Fruit fly (Drosophila melanogaster) whole organism, pupa: Measurements from ENCODE around the gene Ranbp21.

Experiments
- CG10348 ChIP-seq: fragments of 200-800 bp; sonication (Bioruptor generic); IDR thresholded peaks from 2 replicates; pipeline ENCODE4 v1.3.6; 2022; ENCODE audit warnings: missing biosample characterization, missing genetic modification characterization
- CG12605 ChIP-seq: fragments of 200-800 bp; sonication (Bioruptor generic); IDR thresholded peaks from 2 replicates; pipeline ENCODE4 v1.3.6; 2022; ENCODE audit warnings: missing biosample characterization, missing genetic modification characterization
- CG13204 ChIP-seq: fragments of 200-800 bp; sonication (Bioruptor generic); optimal IDR thresholded peaks from 2 replicates; lab custom pipeline; 2018; ENCODE audit warnings: missing biosample characterization, mild to moderate bottlenecking, missing genetic modification characterization, moderate library complexity
- CG14655 ChIP-seq: fragments of 200-800 bp; sonication (Bioruptor generic); optimal IDR thresholded peaks from 3 replicates; lab custom pipeline; 2017; ENCODE audit warnings: mild to moderate bottlenecking, missing biosample characterization, missing genetic modification reagents, missing genetic modification characterization
- CG15710 ChIP-seq: fragments of 200-800 bp; sonication (Bioruptor generic); optimal IDR thresholded peaks from 2 replicates; lab custom pipeline; 2018; ENCODE audit warnings: missing biosample characterization, mild to moderate bottlenecking, missing genetic modification characterization, moderate library complexity
- CG17806 ChIP-seq: fragments of 200-800 bp; sonication (Bioruptor generic); optimal IDR thresholded peaks from 2 replicates; lab custom pipeline; 2018; ENCODE audit warnings: missing biosample characterization, mild to moderate bottlenecking, missing genetic modification characterization, moderate library complexity
- CG32121 ChIP-seq: fragments of 200-800 bp; sonication (Bioruptor generic); IDR thresholded peaks from 2 replicates; pipeline ENCODE4 v1.3.6; 2022; ENCODE audit warnings: missing biosample characterization, missing genetic modification characterization
- CG34367 ChIP-seq: fragments of 200-800 bp; sonication (Bioruptor generic); optimal IDR thresholded peaks from 2 replicates; lab custom pipeline; 2018; ENCODE audit warnings: missing biosample characterization, mild to moderate bottlenecking, missing genetic modification characterization
- CG4496 ChIP-seq: fragments of 200-800 bp; sonication (Bioruptor generic); IDR thresholded peaks from 3 replicates; pipeline ENCODE4 v1.3.6; 2022; ENCODE audit warnings: missing biosample characterization, missing genetic modification characterization
- CG8159 ChIP-seq: fragments of 200-800 bp; sonication (Bioruptor generic); optimal IDR thresholded peaks from 3 replicates; lab custom pipeline; 2018; ENCODE audit warnings: missing biosample characterization, mild to moderate bottlenecking, missing genetic modification characterization, moderate library complexity
- CG8301 ChIP-seq: fragments of 200-800 bp; sonication (Bioruptor generic); optimal IDR thresholded peaks from 2 replicates; lab custom pipeline; 2018; ENCODE audit warnings: missing biosample characterization, mild to moderate bottlenecking, missing genetic modification characterization
- CG9948 ChIP-seq: fragments of 200-800 bp; sonication (Bioruptor generic); optimal IDR thresholded peaks from 2 replicates; lab custom pipeline; 2018; ENCODE audit warnings: missing biosample characterization, mild to moderate bottlenecking, missing genetic modification characterization, moderate library complexity
- D1 ChIP-seq: fragments of 200-800 bp; sonication (Bioruptor generic); optimal IDR thresholded peaks from 2 replicates; lab custom pipeline; 2018; ENCODE audit warnings: missing biosample characterization, mild to moderate bottlenecking, missing genetic modification characterization, moderate library complexity
- EcR ChIP-seq: fragments of 200-800 bp; sonication (Bioruptor generic); optimal IDR thresholded peaks from 3 replicates; lab custom pipeline; 2019; ENCODE audit warnings: missing biosample characterization, missing genetic modification characterization, mild to moderate bottlenecking, moderate library complexity, missing genetic modification reagents
- Ets98B ChIP-seq: fragments of 200-800 bp; sonication (Bioruptor generic); IDR thresholded peaks from 2 replicates; pipeline ENCODE4 v1.3.6; 2022; ENCODE audit warnings: missing biosample characterization, missing genetic modification characterization
- Pif1A ChIP-seq: fragments of 200-800 bp; sonication (Bioruptor generic); optimal IDR thresholded peaks from 3 replicates; lab custom pipeline; 2016; ENCODE audit warnings: missing biosample characterization, missing genetic modification characterization
- Pif1B ChIP-seq: fragments of 200-800 bp; sonication (Bioruptor generic); optimal IDR thresholded peaks from 3 replicates; lab custom pipeline; 2016; ENCODE audit warnings: missing biosample characterization, missing genetic modification characterization
- Snoo ChIP-seq: fragments of 200-800 bp; sonication (Bioruptor generic); optimal IDR thresholded peaks from 3 replicates; lab custom pipeline; 2017; ENCODE audit warnings: missing biosample characterization, mild to moderate bottlenecking, missing genetic modification characterization, inconsistent platforms
- fd96Ca ChIP-seq: fragments of 200-800 bp; sonication (Bioruptor generic); IDR thresholded peaks from 3 replicates; pipeline ENCODE4 v1.3.6; 2022; ENCODE audit warnings: missing biosample characterization, missing genetic modification characterization
- gl ChIP-seq: fragments of 200-800 bp; sonication (Bioruptor generic); optimal IDR thresholded peaks from 2 replicates; lab custom pipeline; 2018; ENCODE audit warnings: missing biosample characterization, mild to moderate bottlenecking, missing genetic modification characterization
- rn ChIP-seq: fragments of 200-800 bp; sonication (Bioruptor generic); IDR thresholded peaks from 2 replicates; pipeline ENCODE4 v1.3.6; 2022; ENCODE audit warnings: missing biosample characterization, missing genetic modification characterization

The Ranbp21 gene

DNA sequence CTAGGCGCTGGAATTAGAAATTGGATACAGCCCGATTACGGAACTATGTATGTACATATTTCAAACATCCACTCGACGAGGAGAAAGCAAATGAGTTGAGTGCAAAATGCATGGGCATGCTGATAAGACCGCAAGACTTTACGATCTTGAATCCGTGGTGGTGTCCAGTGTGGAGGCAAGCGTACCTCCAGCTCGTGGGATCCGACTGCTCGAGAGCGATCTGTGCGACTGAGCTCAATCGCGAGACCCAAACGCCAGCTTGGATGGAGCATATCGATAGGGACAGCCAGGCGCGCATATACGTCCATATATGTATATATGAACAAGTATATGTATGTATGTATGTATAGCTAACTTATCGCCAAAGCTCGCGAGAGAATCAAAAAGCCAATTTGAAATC, 23.6 kb upstream of the Ranbp21 start, which contains the start of gene et:
et (minus strand) TSS at position 230 of the 400 bp plus-strand sequence.
- TF ChIP-seq CG9948 (tag; lab: Kevin White, UChicago) (no peak), fd96Ca (GFP tag; lab: Robert Waterston, UW) (no peak), Snoo (tag; lab: Kevin White, UChicago) (no peak), CG10348 (GFP tag; lab: Robert Waterston, UW) (no peak), CG15710 (tag; lab: Kevin White, UChicago) (no peak), gl (tag; lab: Kevin White, UChicago) (no peak), CG12605 (GFP tag; lab: Robert Waterston, UW) (no peak), CG34367 (tag; lab: Kevin White, UChicago) (no peak), CG13204 (GFP tag; lab: Kevin White, UChicago) (no peak), rn (GFP tag; lab: Robert Waterston, UW) (no peak), CG8159 (tag; lab: Kevin White, UChicago) (no peak), EcR (GFP tag; lab: Kevin White, UChicago) (no peak)

- TF ChIP-seq CG10348 (GFP tag; lab: Robert Waterston, UW) (peak; percentile 87), CG14655 (GFP tag; lab: Kevin White, UChicago) (peak; percentile 95), Pif1B (GFP tag; lab: Kevin White, UChicago) (peak; percentile 99), CG12605 (GFP tag; lab: Robert Waterston, UW) (peak; percentile 96), CG34367 (tag; lab: Kevin White, UChicago) (peak; percentile 98), CG17806 (tag; lab: Kevin White, UChicago) (peak; percentile 97), CG8301 (tag; lab: Kevin White, UChicago) (peak; percentile 93), gl (tag; lab: Kevin White, UChicago) (peak; percentile 96), fd96Ca (GFP tag; lab: Robert Waterston, UW) (peak; percentile 98), CG9948 (tag; lab: Kevin White, UChicago) (peak; percentile 96), CG32121 (GFP tag; lab: Robert Waterston, UW) (peak; percentile 94), CG15710 (tag; lab: Kevin White, UChicago) (peak; percentile 98), CG13204 (GFP tag; lab: Kevin White, UChicago) (peak; percentile 96), Pif1A (GFP tag; lab: Kevin White, UChicago) (peak; percentile 98), EcR (GFP tag; lab: Kevin White, UChicago) (peak; percentile 75), CG4496 (peak; percentile 97), Snoo (tag; lab: Kevin White, UChicago) (peak; percentile 99), Ets98B (GFP tag; lab: Robert Waterston, UW) (peak; percentile 97), CG8159 (tag; lab: Kevin White, UChicago) (peak; percentile 95), rn (GFP tag; lab: Robert Waterston, UW) (peak; percentile 92), D1 (tag; lab: Kevin White, UChicago) (no peak)
- TF ChIP-seq, all 21 proteins: peak for 20
Measured at dm6 chrX:19668405-19668804, 16.3 kb upstream of the Ranbp21 start.

DNA sequence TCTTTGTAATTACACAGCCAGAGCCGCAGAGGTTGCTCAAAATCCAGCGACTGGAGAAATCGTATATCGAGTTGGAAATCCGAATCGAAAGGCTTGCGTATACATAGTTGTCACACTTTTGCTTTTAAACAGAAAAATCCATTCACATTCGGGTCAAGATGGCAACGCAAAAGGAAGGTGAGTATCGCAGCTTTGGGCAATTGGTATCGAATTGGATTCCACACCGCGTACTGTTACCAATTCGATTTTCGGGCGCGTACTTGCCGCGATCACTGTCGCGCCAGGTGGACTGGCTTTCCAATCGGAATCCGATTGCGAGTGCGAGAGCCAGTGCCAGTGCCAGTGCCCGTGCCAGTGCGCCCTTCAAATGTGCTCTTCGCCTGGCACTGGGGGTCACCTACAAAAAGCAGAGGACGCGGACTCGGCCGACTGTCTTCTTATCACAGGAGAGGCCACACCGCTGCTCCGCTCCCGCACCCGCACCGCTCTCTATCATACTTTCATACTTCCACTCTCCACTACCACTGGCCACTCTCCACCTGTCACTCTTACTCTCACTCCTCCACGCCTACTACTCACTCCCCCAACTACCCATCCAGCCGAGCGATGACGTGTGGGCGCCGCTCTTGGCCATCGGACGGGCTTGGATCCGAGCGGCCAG, 15.5 kb upstream of the Ranbp21 start:
- no peak for TF ChIP-seq Pif1B (GFP tag; lab: Kevin White, UChicago)
- TF ChIP-seq, all 21 proteins: peak for 0

- TF ChIP-seq CG10348 (GFP tag; lab: Robert Waterston, UW) (no peak), CG14655 (GFP tag; lab: Kevin White, UChicago) (peak; percentile 52), rn (GFP tag; lab: Robert Waterston, UW) (0 out of 2 replicates have a peak, but pooled peaks have one; percentile 34), CG34367 (tag; lab: Kevin White, UChicago) (peak; percentile 29), Snoo (tag; lab: Kevin White, UChicago) (peak; percentile 40), fd96Ca (GFP tag; lab: Robert Waterston, UW) (peak; percentile 74), D1 (tag; lab: Kevin White, UChicago) (no peak), Pif1A (GFP tag; lab: Kevin White, UChicago) (peak; percentile 67), EcR (GFP tag; lab: Kevin White, UChicago) (peak; percentile 28), CG12605 (GFP tag; lab: Robert Waterston, UW) (no peak), CG13204 (GFP tag; lab: Kevin White, UChicago) (peak; percentile 95), Ets98B (GFP tag; lab: Robert Waterston, UW) (peak; percentile 72), CG9948 (tag; lab: Kevin White, UChicago) (peak; percentile 26), CG4496 (peak; percentile 75), CG15710 (tag; lab: Kevin White, UChicago) (peak; percentile 36), gl (tag; lab: Kevin White, UChicago) (no peak), CG32121 (GFP tag; lab: Robert Waterston, UW) (peak; percentile 25; the same call in 1 of the 2 replicates), Pif1B (GFP tag; lab: Kevin White, UChicago) (peak; percentile 14), CG17806 (tag; lab: Kevin White, UChicago) (peak; percentile 38), CG8301 (tag; lab: Kevin White, UChicago) (peak; percentile 36), CG8159 (tag; lab: Kevin White, UChicago) (peak; percentile 45)
Measured at dm6 chrX:19666991-19667409, 14.9 kb upstream of the Ranbp21 start, which contains the start of gene Zw. TSS of gene Zw (plus strand) at chrX:19667252.

DNA sequence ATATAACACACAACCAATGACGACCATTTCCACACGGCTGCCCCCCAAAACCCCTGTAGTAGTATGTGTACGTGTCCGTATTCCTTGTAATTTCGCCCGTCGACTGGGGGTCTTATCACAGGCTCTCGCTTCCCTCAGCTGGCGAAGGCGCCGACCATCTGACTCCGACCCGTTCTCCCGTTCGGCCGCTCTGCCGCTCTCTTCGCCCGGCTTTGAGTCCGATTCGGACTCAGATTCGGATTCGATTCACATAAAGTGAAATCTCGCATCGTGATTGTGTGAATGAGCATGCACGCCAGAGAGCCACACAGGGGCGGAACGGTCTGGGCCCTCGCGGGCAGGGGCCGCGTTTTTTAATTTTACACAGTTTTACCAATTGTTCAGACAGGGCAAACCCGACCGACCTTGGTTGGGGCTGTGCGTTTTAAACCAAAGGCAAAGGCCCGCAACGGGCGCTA, 13.6 kb upstream of the Ranbp21 start:
- TF ChIP-seq CG15710 (tag; lab: Kevin White, UChicago) (peak; percentile 15), CG8301 (tag; lab: Kevin White, UChicago) (peak; percentile 11), CG9948 (tag; lab: Kevin White, UChicago) (no peak), fd96Ca (GFP tag; lab: Robert Waterston, UW) (peak; percentile 74), gl (tag; lab: Kevin White, UChicago) (no peak), Ets98B (GFP tag; lab: Robert Waterston, UW) (peak; percentile 61; the same call in 1 of the 2 replicates), CG8159 (tag; lab: Kevin White, UChicago) (peak; percentile 32), CG13204 (GFP tag; lab: Kevin White, UChicago) (peak; percentile 77), CG10348 (GFP tag; lab: Robert Waterston, UW) (no peak), CG12605 (GFP tag; lab: Robert Waterston, UW) (peak; percentile 50), CG34367 (tag; lab: Kevin White, UChicago) (no peak), rn (GFP tag; lab: Robert Waterston, UW) (0 out of 2 replicates have a peak, but pooled peaks have one; percentile 27), Pif1A (GFP tag; lab: Kevin White, UChicago) (no peak), CG14655 (GFP tag; lab: Kevin White, UChicago) (peak; percentile 36), CG17806 (tag; lab: Kevin White, UChicago) (no peak), Snoo (tag; lab: Kevin White, UChicago) (peak; percentile 43), D1 (tag; lab: Kevin White, UChicago) (no peak), Pif1B (GFP tag; lab: Kevin White, UChicago) (peak; percentile 6), EcR (GFP tag; lab: Kevin White, UChicago) (peak; percentile 46), CG4496 (peak; percentile 72), CG32121 (GFP tag; lab: Robert Waterston, UW) (peak; percentile 48; the same call in 1 of the 2 replicates)
